Fruit fly (Drosophila melanogaster) whole organism, embryonic: Measurements from ENCODE around the gene scpr-C.

Experiments used
- Bgb ChIP-seq: fragments of 200-800 bp; sonication (Bioruptor generic); IDR thresholded peaks from 2 replicates; pipeline ENCODE4 v1.3.6; 2022; ENCODE audit warnings: missing biosample characterization, missing genetic modification characterization; ENCODE audit not compliant: partially characterized antibody
- CG10462 ChIP-seq: fragments of 200-800 bp; sonication (Bioruptor generic); optimal IDR thresholded peaks from 2 replicates; lab custom pipeline; 2016; ENCODE audit warnings: missing biosample characterization, missing genetic modification characterization
- CG12155 ChIP-seq: fragments of 200-800 bp; sonication (Bioruptor generic); optimal IDR thresholded peaks from 3 replicates; lab custom pipeline; 2016; ENCODE audit warnings: missing biosample characterization, missing genetic modification characterization
- CG13123 ChIP-seq: fragments of 200-800 bp; sonication (Bioruptor generic); optimal IDR thresholded peaks from 2 replicates; lab custom pipeline; 2016; ENCODE audit warnings: missing biosample characterization, missing genetic modification characterization
- CG13894 ChIP-seq: fragments of 200-800 bp; sonication (Bioruptor generic); optimal IDR thresholded peaks from 3 replicates; lab custom pipeline; 2018; ENCODE audit warnings: missing biosample characterization, mild to moderate bottlenecking, missing genetic modification characterization, moderate library complexity
- CG1529 ChIP-seq: fragments of 200-800 bp; sonication (Bioruptor generic); optimal IDR thresholded peaks from 3 replicates; lab custom pipeline; 2018; ENCODE audit warnings: missing biosample characterization, missing genetic modification characterization
- CG15601 ChIP-seq: fragments of 200-800 bp; sonication (Bioruptor generic); optimal IDR thresholded peaks from 3 replicates; lab custom pipeline; 2019; ENCODE audit warnings: missing biosample characterization, mild to moderate bottlenecking, missing genetic modification characterization, moderate library complexity
- CG16815 ChIP-seq: fragments of 200-800 bp; sonication (Bioruptor generic); optimal IDR thresholded peaks from 3 replicates; lab custom pipeline; 2017; ENCODE audit warnings: missing biosample characterization, mild to moderate bottlenecking, missing genetic modification characterization
- CG17328 ChIP-seq: fragments of 200-800 bp; sonication (Bioruptor generic); IDR thresholded peaks from 2 replicates; pipeline ENCODE4 v1.3.6; 2022; ENCODE audit warnings: missing biosample characterization, missing genetic modification characterization
- CG18262 ChIP-seq: fragments of 200-800 bp; optimal IDR thresholded peaks from 3 replicates; lab custom pipeline; 2019; ENCODE audit warnings: missing biosample characterization, mild to moderate bottlenecking, missing genetic modification characterization, moderate library complexity
- CG1832 ChIP-seq: fragments of 200-800 bp; sonication (Bioruptor generic); optimal IDR thresholded peaks from 2 replicates; lab custom pipeline; 2017; ENCODE audit warnings: missing biosample characterization, mild to moderate bottlenecking, missing genetic modification characterization, inconsistent platforms
- CG3065 ChIP-seq: fragments of 200-800 bp; sonication (Bioruptor generic); optimal IDR thresholded peaks from 2 replicates; lab custom pipeline; 2016; ENCODE audit warnings: missing biosample characterization, missing genetic modification characterization
- CG33213 ChIP-seq: fragments of 200-800 bp; sonication (Bioruptor generic); optimal IDR thresholded peaks from 3 replicates; lab custom pipeline; 2016; ENCODE audit warnings: missing biosample characterization, missing genetic modification characterization
- CG3726 ChIP-seq: fragments of 200-800 bp; sonication (Bioruptor generic); IDR thresholded peaks from 3 replicates; pipeline ENCODE4, ENCODE4 v1.3.6; 2022; ENCODE audit warnings: missing biosample characterization, missing genetic modification characterization
- CG4404 ChIP-seq: fragments of 200-800 bp; sonication (Bioruptor generic); IDR thresholded peaks from 2 replicates; pipeline ENCODE4 v1.3.6; 2022; ENCODE audit warnings: missing biosample characterization, missing genetic modification characterization
- CG4424 ChIP-seq: fragments of 200-800 bp; sonication (Bioruptor generic); optimal IDR thresholded peaks from 3 replicates; lab custom pipeline; 2016; ENCODE audit warnings: missing biosample characterization, missing genetic modification characterization
- CG5245 ChIP-seq: fragments of 200-800 bp; sonication (Bioruptor generic); optimal IDR thresholded peaks from 3 replicates; lab custom pipeline; 2016; ENCODE audit warnings: missing biosample characterization, missing genetic modification characterization
- CG7745 ChIP-seq: fragments of 200-800 bp; sonication (Bioruptor generic); optimal IDR thresholded peaks from 2 replicates; lab custom pipeline; 2018; ENCODE audit warnings: missing biosample characterization, mild to moderate bottlenecking, missing genetic modification characterization, moderate library complexity
- Dip2 ChIP-seq: fragments of 200-800 bp; sonication (Bioruptor generic); IDR thresholded peaks from 2 replicates; pipeline ENCODE4 v1.3.6; 2022; ENCODE audit warnings: missing biosample characterization, missing genetic modification characterization
- Dll ChIP-seq: fragments of 200-800 bp; sonication (Bioruptor generic); IDR thresholded peaks from 4 replicates; pipeline ENCODE4 v1.3.6; 2022; ENCODE audit warnings: missing biosample characterization, missing genetic modification characterization; ENCODE audit not compliant: partially characterized antibody
- Dp ChIP-seq: fragments of 200-800 bp; sonication (Bioruptor generic); optimal IDR thresholded peaks from 2 replicates; lab custom pipeline; 2018; ENCODE audit warnings: missing biosample characterization, mild to moderate bottlenecking, missing genetic modification characterization, moderate library complexity
- Hmr ChIP-seq: fragments of 200-800 bp; sonication (Bioruptor generic); optimal IDR thresholded peaks from 3 replicates; lab custom pipeline; 2017; ENCODE audit warnings: mild to moderate bottlenecking, missing biosample characterization, missing genetic modification reagents, missing genetic modification characterization
- Hr51 ChIP-seq, 2 experiments: fragments of 200-800 bp; sonication (Bioruptor generic); optimal IDR thresholded peaks; 2 replicates in 1 of 2; 3 replicates in 1 of 2; lab custom pipeline; 2016 to 2018; ENCODE audit warnings: missing biosample characterization in 2 of 2, missing genetic modification characterization in 2 of 2, mild to moderate bottlenecking in 1 of 2, moderate library complexity in 1 of 2
- Jarid2 ChIP-seq: fragments of 200-800 bp; sonication (Bioruptor generic); optimal IDR thresholded peaks from 3 replicates; lab custom pipeline; 2017; ENCODE audit warnings: mild to moderate bottlenecking, missing biosample characterization, missing genetic modification reagents, missing genetic modification characterization
- NC2α ChIP-seq: fragments of 200-800 bp; sonication (Bioruptor generic); optimal IDR thresholded peaks from 2 replicates; lab custom pipeline; 2016; ENCODE audit warnings: missing biosample characterization, missing genetic modification characterization
- NK7.1 ChIP-seq: fragments of 200-800 bp; sonication (Bioruptor generic); optimal IDR thresholded peaks from 3 replicates; lab custom pipeline; 2016; ENCODE audit warnings: missing biosample characterization, missing genetic modification characterization
- NfI ChIP-seq: fragments of 200-800 bp; sonication (Bioruptor generic); optimal IDR thresholded peaks from 3 replicates; lab custom pipeline; 2018; ENCODE audit warnings: missing biosample characterization, mild to moderate bottlenecking, missing genetic modification characterization, moderate library complexity
- Ravus ChIP-seq: fragments of 200-800 bp; sonication (Bioruptor generic); IDR thresholded peaks from 2 replicates; pipeline ENCODE4 v1.3.6; 2022; ENCODE audit warnings: missing biosample characterization, missing genetic modification characterization
- Rx ChIP-seq: fragments of 200-800 bp; sonication (Bioruptor generic); IDR thresholded peaks from 2 replicates; pipeline ENCODE4 v1.3.6; 2022; ENCODE audit warnings: missing biosample characterization, missing genetic modification characterization
- Sry-β ChIP-seq: fragments of 200-800 bp; sonication (Bioruptor generic); optimal IDR thresholded peaks from 2 replicates; lab custom pipeline; 2018; ENCODE audit warnings: missing biosample characterization, mild to moderate bottlenecking, missing genetic modification characterization, moderate library complexity
- ato ChIP-seq: fragments of 200-800 bp; sonication (Bioruptor generic); IDR thresholded peaks from 2 replicates; pipeline ENCODE4 v1.3.6; 2022; ENCODE audit warnings: missing biosample characterization, missing genetic modification characterization; ENCODE audit not compliant: partially characterized antibody
- bab2 ChIP-seq: fragments of 200-800 bp; sonication (Bioruptor generic); optimal IDR thresholded peaks from 2 replicates; lab custom pipeline; 2016; ENCODE audit warnings: missing biosample characterization, missing genetic modification characterization
- bigmax ChIP-seq: fragments of 200-800 bp; sonication (Bioruptor generic); optimal IDR thresholded peaks from 2 replicates; lab custom pipeline; 2018; ENCODE audit warnings: missing biosample characterization, mild to moderate bottlenecking, missing genetic modification characterization
- bsh ChIP-seq, 2 experiments: fragments of 200-800 bp; sonication (Bioruptor generic); optimal IDR thresholded peaks; 2 replicates each; lab custom pipeline; 2017 to 2018; ENCODE audit warnings: mild to moderate bottlenecking in 2 of 2, missing biosample characterization in 2 of 2, missing genetic modification characterization in 2 of 2, moderate library complexity in 1 of 2
- cas ChIP-seq: fragments of 200-800 bp; sonication (Bioruptor generic); IDR thresholded peaks from 2 replicates; pipeline ENCODE4 v1.3.6; 2022; ENCODE audit warnings: missing biosample characterization, missing genetic modification characterization
- cg ChIP-seq: fragments of 200-800 bp; sonication (Bioruptor generic); optimal IDR thresholded peaks from 3 replicates; lab custom pipeline; 2019; ENCODE audit warnings: missing biosample characterization, mild to moderate bottlenecking, missing genetic modification characterization, moderate library complexity
- crol ChIP-seq: fragments of 200-800 bp; sonication (Bioruptor generic); IDR thresholded peaks from 2 replicates; pipeline ENCODE4 v1.3.6; 2022; ENCODE audit warnings: missing biosample characterization, missing genetic modification characterization
- eve ChIP-seq, 2 experiments: fragments of >200 bp; optimal IDR thresholded peaks; 2 replicates each; lab custom pipeline; 2017; ENCODE audit warnings: missing biosample characterization in 2 of 2, missing genetic modification characterization in 2 of 2
- ewg ChIP-seq: fragments of 200-800 bp; sonication (Bioruptor generic); optimal IDR thresholded peaks from 3 replicates; lab custom pipeline; 2017; ENCODE audit warnings: mild to moderate bottlenecking, missing biosample characterization, missing genetic modification reagents, missing genetic modification characterization
- gt ChIP-seq: fragments of 200-800 bp; sonication (Bioruptor generic); IDR thresholded peaks from 2 replicates; pipeline ENCODE4 v1.3.6; 2022; ENCODE audit warnings: missing biosample characterization, missing genetic modification characterization
- jing ChIP-seq: fragments of 200-800 bp; sonication (Bioruptor generic); optimal IDR thresholded peaks from 2 replicates; lab custom pipeline; 2018; ENCODE audit warnings: missing biosample characterization, mild to moderate bottlenecking, missing genetic modification characterization
- lbe ChIP-seq: fragments of 200-800 bp; sonication (Bioruptor generic); optimal IDR thresholded peaks from 2 replicates; lab custom pipeline; 2016; ENCODE audit warnings: missing biosample characterization, mild to moderate bottlenecking, missing genetic modification characterization
- nerfin-1 ChIP-seq: fragments of 200-800 bp; sonication (Bioruptor generic); optimal IDR thresholded peaks from 3 replicates; lab custom pipeline; 2019; ENCODE audit warnings: missing biosample characterization, mild to moderate bottlenecking, missing genetic modification characterization, moderate library complexity
- pum ChIP-seq: fragments of 200-800 bp; sonication (Bioruptor generic); optimal IDR thresholded peaks from 2 replicates; lab custom pipeline; 2016; ENCODE audit warnings: missing biosample characterization, missing genetic modification characterization
- scrt ChIP-seq: fragments of 200-800 bp; sonication (Bioruptor generic); optimal IDR thresholded peaks from 2 replicates; lab custom pipeline; 2018; ENCODE audit warnings: missing biosample characterization, mild to moderate bottlenecking, missing genetic modification characterization, moderate library complexity
- vnd ChIP-seq: fragments of 200-800 bp; sonication (Bioruptor generic); IDR thresholded peaks from 3 replicates; pipeline ENCODE4 v1.3.6; 2022; ENCODE audit warnings: missing biosample characterization, missing genetic modification characterization; ENCODE audit not compliant: partially characterized antibody
- wek ChIP-seq: fragments of 200-800 bp; sonication (Bioruptor generic); optimal IDR thresholded peaks from 3 replicates; lab custom pipeline; 2018; ENCODE audit warnings: missing biosample characterization, mild to moderate bottlenecking, missing genetic modification characterization, moderate library complexity
- z ChIP-seq: fragments of 200-800 bp; sonication (Bioruptor generic); IDR thresholded peaks from 3 replicates; pipeline ENCODE4 v1.3.6; 2022; ENCODE audit warnings: missing biosample characterization, missing genetic modification characterization

Gene scpr-C

DNA sequence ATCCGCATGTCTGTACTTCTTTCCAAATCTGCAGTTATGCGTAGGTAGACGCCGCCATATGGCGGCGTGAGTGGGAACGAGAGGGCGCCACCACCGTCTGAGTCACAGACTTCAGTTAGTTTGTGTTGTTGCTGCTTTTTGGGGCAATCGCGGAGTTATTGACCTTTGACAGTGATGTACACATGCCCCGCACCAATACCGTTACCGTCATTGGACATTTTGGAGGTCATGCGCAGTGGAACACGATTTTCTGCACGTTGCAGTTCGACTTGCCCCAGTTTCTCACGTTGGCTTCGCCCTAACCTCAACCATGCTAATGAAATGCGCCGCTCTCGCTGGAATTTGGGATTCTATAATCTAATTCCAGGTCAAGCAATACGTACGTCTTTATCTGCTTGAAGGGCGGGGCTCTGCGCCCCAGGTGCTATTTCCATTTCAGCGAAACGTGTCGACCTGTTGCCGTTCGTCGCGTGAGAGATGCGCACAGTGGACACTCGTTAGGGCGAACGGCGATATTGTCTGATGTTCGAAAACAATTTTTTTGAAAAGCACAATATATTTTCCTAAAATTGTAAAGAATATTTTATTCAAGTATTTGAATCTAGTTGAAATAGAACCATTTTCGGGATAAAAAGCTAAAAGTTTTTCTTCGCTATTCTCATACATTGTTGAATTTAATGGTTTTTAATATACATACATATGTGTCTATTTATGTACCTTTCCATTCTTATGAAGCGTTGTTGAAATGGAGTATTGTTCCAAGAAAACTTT, 13.8 kb upstream of the scpr-C start (continued):
- TF ChIP-seq Dip2 (GFP tag; lab: Robert Waterston, UW) = no peak
- peak; percentile 37 for TF ChIP-seq NC2α (GFP tag; lab: Kevin White, UChicago)
- TF ChIP-seq CG10462 = no peak
- 0 out of 4 replicates have a peak, but pooled peaks have one; percentile 20 for TF ChIP-seq Dll (GFP tag; lab: Robert Waterston, UW)
- TF ChIP-seq CG12155 (GFP tag; lab: Kevin White, UChicago) = peak; percentile 89
- TF ChIP-seq bsh (GFP tag; optimal IDR thresholded peaks at IDR 0.05; lab: Kevin White, UChicago) = peak in 1 of 2 experiments; percentile 69
- peak; percentile 53; the same call in 1 of the 3 replicates for TF ChIP-seq CG3726 (GFP tag; lab: Robert Waterston, UW)
- TF ChIP-seq CG1832 = peak; percentile 43
- TF ChIP-seq bab2 = peak; percentile 68
- peak; percentile 99 for TF ChIP-seq scrt
- no peak for TF ChIP-seq eve (GFP tag; optimal IDR thresholded peaks at IDR 0.05; lab: Kevin White, UChicago)
- peak; percentile 35 for TF ChIP-seq NK7.1 (GFP tag; lab: Kevin White, UChicago)
- peak; percentile 33 for TF ChIP-seq Ravus
- TF ChIP-seq wek (GFP tag; lab: Kevin White, UChicago) = no peak
- no peak for TF ChIP-seq nerfin-1 (tag; lab: Kevin White, UChicago)
- TF ChIP-seq CG16815 = peak; percentile 55
- peak; percentile 76 for TF ChIP-seq Hmr
- no peak for TF ChIP-seq z (GFP tag; lab: Robert Waterston, UW)
- TF ChIP-seq CG18262 (tag; lab: Kevin White, UChicago) = peak; percentile 61
- TF ChIP-seq Dp (GFP tag; lab: Kevin White, UChicago) = no peak
- TF ChIP-seq Sry-β (GFP tag; lab: Kevin White, UChicago) = peak; percentile 90
- TF ChIP-seq CG4404 (GFP tag; lab: Robert Waterston, UW) = peak; percentile 37; the same call in 1 of the 2 replicates
- no peak for TF ChIP-seq jing
- TF ChIP-seq cg (GFP tag; lab: Kevin White, UChicago) = peak; percentile 23
- peak; percentile 94 for TF ChIP-seq CG13894 (tag; lab: Kevin White, UChicago)
- peak; percentile 95 for TF ChIP-seq ewg
- TF ChIP-seq CG3065 (GFP tag; lab: Kevin White, UChicago) = peak; percentile 55
- TF ChIP-seq Hr51 (GFP tag; optimal IDR thresholded peaks at IDR 0.05; lab: Kevin White, UChicago) = peak; percentile 49 to 63
- peak; percentile 78 for TF ChIP-seq CG17328 (GFP tag; lab: Robert Waterston, UW)
- no peak for TF ChIP-seq CG15601 (tag; lab: Kevin White, UChicago)
- TF ChIP-seq cas (GFP tag; lab: Robert Waterston, UW) = peak; percentile 44; the same call in 1 of the 2 replicates
- peak; percentile 64 for TF ChIP-seq CG33213 (GFP tag; lab: Kevin White, UChicago)
- no peak for TF ChIP-seq Bgb (GFP tag; lab: Robert Waterston, UW)
- TF ChIP-seq CG7745 = no peak
- TF ChIP-seq CG4424 (GFP tag; lab: Kevin White, UChicago) = peak; percentile 71
- 0 out of 2 replicates have a peak, but pooled peaks have one; percentile 37 for TF ChIP-seq Rx (GFP tag; lab: Robert Waterston, UW)
- TF ChIP-seq CG13123 = no peak
- TF ChIP-seq gt (GFP tag; lab: Robert Waterston, UW) = peak; percentile 33; the same call in 1 of the 2 replicates
- peak; percentile 45 for TF ChIP-seq CG5245 (GFP tag; lab: Kevin White, UChicago)
- peak; percentile 67 for TF ChIP-seq pum
- peak; percentile 11 for TF ChIP-seq CG1529
- peak; percentile 99 for TF ChIP-seq bigmax (GFP tag; lab: Kevin White, UChicago)
- peak; percentile 45 for TF ChIP-seq lbe (GFP tag; lab: Kevin White, UChicago)
- TF ChIP-seq ato (GFP tag; lab: Robert Waterston, UW) = no peak
- TF ChIP-seq vnd = no peak
- TF ChIP-seq NfI (GFP tag; lab: Kevin White, UChicago) = peak; percentile 73
- TF ChIP-seq Jarid2 = no peak
- TF ChIP-seq crol (GFP tag; lab: Robert Waterston, UW) = peak; percentile 56; the same call in 1 of the 2 replicates
